Worm (Caenorhabditis elegans) whole organism, dauer: Measurements from ENCODE around the gene atp-2.

Experiments
- unc-62 ChIP-seq: sonication (generic microtip); optimal IDR thresholded peaks from 2 replicates; lab custom pipeline; 2017; ENCODE audit warnings: missing biosample characterization, missing genetic modification reagents, missing genetic modification characterization

Gene atp-2

DNA sequence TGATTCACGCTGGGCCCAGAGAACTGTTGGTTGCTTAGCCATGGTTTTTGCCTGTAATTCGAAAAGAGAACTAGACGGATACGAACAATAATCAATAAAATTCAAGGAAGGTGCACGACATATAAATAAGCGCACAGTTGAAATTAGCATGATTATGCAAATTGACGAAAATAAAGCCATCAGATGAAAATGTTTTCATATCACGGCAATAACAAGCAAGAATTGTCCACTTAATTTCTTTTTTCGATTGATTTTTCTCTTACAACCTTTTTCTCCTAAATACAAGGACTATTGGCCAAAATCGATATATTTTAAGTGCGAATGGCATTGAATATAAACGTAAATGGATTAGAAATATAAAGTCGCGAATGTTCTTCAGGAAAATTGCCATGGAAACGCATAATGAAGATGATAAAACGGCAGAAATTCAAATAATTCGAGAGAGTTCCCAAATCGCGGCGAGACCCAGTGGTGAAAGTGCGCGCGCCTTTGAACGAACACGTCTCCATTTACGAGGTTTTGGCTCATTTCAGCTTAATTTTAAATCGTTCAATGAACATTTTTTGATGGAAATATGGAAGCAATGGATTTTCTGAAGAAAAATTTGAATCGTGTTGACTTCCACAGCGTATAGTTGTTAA, 46.6 kb downstream of the atp-2 start, which contains the start of the genes daf-41 and toc-1:
Gene daf-41, minus strand, starts transcription at position 51 of the 641 bp plus-strand sequence.
Gene toc-1, plus strand, starts transcription at position 537 of the 641 bp plus-strand sequence.
- TF ChIP-seq unc-62 (GFP tag; lab: Kevin White, UChicago), result no peak

DNA sequence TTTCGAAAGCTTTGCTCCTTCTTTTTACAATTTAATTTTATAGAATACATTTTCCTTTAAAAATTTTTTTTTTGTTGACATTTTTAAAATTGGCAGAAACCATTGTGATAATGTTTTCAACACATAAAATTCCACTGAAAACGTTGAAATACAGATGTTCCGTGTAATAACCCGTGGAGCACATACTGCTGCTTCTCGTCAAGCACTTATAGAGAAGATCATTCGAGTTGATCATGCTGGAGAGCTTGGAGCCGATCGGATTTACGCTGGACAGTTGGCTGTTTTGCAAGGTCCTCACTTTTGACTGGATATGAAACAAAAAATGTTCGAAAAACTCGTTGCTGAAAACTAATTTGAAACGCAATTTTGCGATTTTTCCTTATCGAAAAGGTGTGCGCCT, 49.5 kb downstream of the atp-2 start, which contains the start of gene clk-1:
Gene clk-1, plus strand, starts transcription at position 155 of the 400 bp plus-strand sequence.
- TF ChIP-seq unc-62 (GFP tag; lab: Kevin White, UChicago), result no peak
